Worm (Caenorhabditis elegans): ENCODE data around the gene B0001.5.

ce11 chrIV:12109743-12110142 lies 33.4 kb downstream of the B0001.5 start:
- TF ChIP-seq lin-39 (tag; optimal IDR thresholded peaks at IDR 0.05) = no peak
- no peak for TF ChIP-seq nhr-11 (tag; optimal IDR thresholded peaks at IDR 0.05)
- TF ChIP-seq egl-27 (tag; optimal IDR thresholded peaks at IDR 0.05) = no peak
- TF ChIP-seq elt-1 (tag; optimal IDR thresholded peaks at IDR 0.05) = no peak
- no peak for TF ChIP-seq nhr-129 (tag; optimal IDR thresholded peaks at IDR 0.05)
- no peak for TF ChIP-seq aly-2 (tag; optimal IDR thresholded peaks at IDR 0.05)
- TF ChIP-seq unc-39 (tag; optimal IDR thresholded peaks at IDR 0.05) = no peak
- TF ChIP-seq mab-5 (tag; optimal IDR thresholded peaks at IDR 0.05) = no peak
- no peak for TF ChIP-seq mbf-1 (tag; optimal IDR thresholded peaks at IDR 0.05)
- no peak for TF ChIP-seq sma-3 (GFP tag; optimal IDR thresholded peaks at IDR 0.05)
- no peak for TF ChIP-seq unc-55 (GFP tag; optimal IDR thresholded peaks at IDR 0.05)
- no peak for TF ChIP-seq nhr-237 (tag; optimal IDR thresholded peaks at IDR 0.05)

Data from whole organism, L2 larva.